Fruit fly (Drosophila melanogaster) whole organism, embryonic: ENCODE data around the gene Pits.

Experiments
- Asciz ChIP-seq: fragments of 200-800 bp; sonication (Bioruptor generic); optimal IDR thresholded peaks from 2 replicates; lab custom pipeline; 2017; ENCODE audit warnings: missing biosample characterization, mild to moderate bottlenecking, missing genetic modification characterization, missing genetic modification reagents
- BEAF-32 ChIP-seq: fragments of 200-800 bp; sonication (Bioruptor generic); optimal IDR thresholded peaks from 3 replicates; lab custom pipeline; 2017; ENCODE audit warnings: missing biosample characterization, missing genetic modification characterization, mild to moderate bottlenecking, moderate library complexity, missing genetic modification reagents
- CG10267 ChIP-seq: fragments of 200-800 bp; sonication (Bioruptor generic); optimal IDR thresholded peaks from 2 replicates; lab custom pipeline; 2018; ENCODE audit warnings: missing biosample characterization, mild to moderate bottlenecking, missing genetic modification characterization, moderate library complexity
- CG10274 ChIP-seq: fragments of 200-800 bp; sonication (Bioruptor generic); optimal IDR thresholded peaks from 3 replicates; lab custom pipeline; 2017; ENCODE audit warnings: missing biosample characterization, mild to moderate bottlenecking, missing genetic modification characterization
- CG12659 ChIP-seq: fragments of 200-800 bp; sonication (Bioruptor generic); optimal IDR thresholded peaks from 3 replicates; lab custom pipeline; 2017; ENCODE audit warnings: mild to moderate bottlenecking, missing biosample characterization, missing genetic modification reagents, missing genetic modification characterization
- CG12942 ChIP-seq: fragments of 200-800 bp; sonication (Bioruptor generic); optimal IDR thresholded peaks from 3 replicates; lab custom pipeline; 2016; ENCODE audit warnings: missing biosample characterization, missing genetic modification characterization
- CG13424 ChIP-seq: fragments of 200-800 bp; sonication (Bioruptor generic); optimal IDR thresholded peaks from 2 replicates; lab custom pipeline; 2019; ENCODE audit warnings: missing biosample characterization, mild to moderate bottlenecking, missing genetic modification characterization, moderate library complexity
- CG14860 ChIP-seq: fragments of 200-800 bp; sonication (Bioruptor generic); IDR thresholded peaks from 3 replicates; pipeline ENCODE4 v1.3.6; 2022; ENCODE audit warnings: missing biosample characterization, missing genetic modification characterization; ENCODE audit not compliant: partially characterized antibody
- CG14965 ChIP-seq: fragments of 200-800 bp; sonication (Bioruptor generic); optimal IDR thresholded peaks from 2 replicates; lab custom pipeline; 2016; ENCODE audit warnings: missing biosample characterization, missing genetic modification characterization, borderline replicate concordance
- CG17328 ChIP-seq: fragments of 200-800 bp; sonication (Bioruptor generic); IDR thresholded peaks from 2 replicates; pipeline ENCODE4 v1.3.6; 2022; ENCODE audit warnings: missing biosample characterization, missing genetic modification characterization
- CG17359 ChIP-seq: fragments of 200-800 bp; sonication (Bioruptor generic); optimal IDR thresholded peaks from 3 replicates; lab custom pipeline; 2018; ENCODE audit warnings: missing biosample characterization, mild to moderate bottlenecking, missing genetic modification characterization, moderate library complexity
- CG17829 ChIP-seq: fragments of 200-800 bp; optimal IDR thresholded peaks from 2 replicates; lab custom pipeline; 2019; ENCODE audit warnings: missing biosample characterization, mild to moderate bottlenecking, missing genetic modification characterization, moderate library complexity
- CG18599 ChIP-seq: fragments of 200-800 bp; sonication (Bioruptor generic); optimal IDR thresholded peaks from 3 replicates; lab custom pipeline; 2017; ENCODE audit warnings: missing biosample characterization, missing genetic modification characterization, mild to moderate bottlenecking, moderate library complexity, missing genetic modification reagents
- CG30431 ChIP-seq: fragments of 200-800 bp; sonication (Bioruptor generic); optimal IDR thresholded peaks from 2 replicates; lab custom pipeline; 2017; ENCODE audit warnings: missing biosample characterization, missing genetic modification characterization
- CG32772 ChIP-seq: fragments of 200-800 bp; sonication (Bioruptor generic); IDR thresholded peaks from 2 replicates; pipeline ENCODE4 v1.3.6; 2022; ENCODE audit warnings: missing biosample characterization, missing genetic modification characterization
- CG33213 ChIP-seq: fragments of 200-800 bp; sonication (Bioruptor generic); optimal IDR thresholded peaks from 3 replicates; lab custom pipeline; 2016; ENCODE audit warnings: missing biosample characterization, missing genetic modification characterization
- CG4404 ChIP-seq: fragments of 200-800 bp; sonication (Bioruptor generic); IDR thresholded peaks from 2 replicates; pipeline ENCODE4 v1.3.6; 2022; ENCODE audit warnings: missing biosample characterization, missing genetic modification characterization
- CG6272 ChIP-seq: fragments of 200-800 bp; sonication (Bioruptor generic); IDR thresholded peaks from 2 replicates; pipeline ENCODE4 v1.3.6; 2022; ENCODE audit warnings: missing biosample characterization, missing genetic modification characterization
- CG8281 ChIP-seq: fragments of 200-800 bp; sonication (Bioruptor generic); optimal IDR thresholded peaks from 2 replicates; lab custom pipeline; 2018; ENCODE audit warnings: missing biosample characterization, mild to moderate bottlenecking, missing genetic modification characterization, moderate library complexity
- CG9609 ChIP-seq: fragments of 200-800 bp; sonication (Bioruptor generic); optimal IDR thresholded peaks from 3 replicates; lab custom pipeline; 2016; ENCODE audit warnings: missing biosample characterization, missing genetic modification characterization
- CG9817 ChIP-seq: fragments of 200-800 bp; sonication (Bioruptor generic); optimal IDR thresholded peaks from 2 replicates; lab custom pipeline; 2018; ENCODE audit warnings: missing biosample characterization, mild to moderate bottlenecking, missing genetic modification characterization, moderate library complexity
- CG9876 ChIP-seq: fragments of 200-800 bp; sonication (Bioruptor generic); optimal IDR thresholded peaks from 2 replicates; lab custom pipeline; 2016; ENCODE audit warnings: missing biosample characterization, missing genetic modification characterization
- Dek ChIP-seq: fragments of 200-800 bp; sonication (Bioruptor generic); optimal IDR thresholded peaks from 3 replicates; lab custom pipeline; 2019; ENCODE audit warnings: missing biosample characterization, mild to moderate bottlenecking, missing genetic modification characterization, moderate library complexity
- Ets97D ChIP-seq: fragments of 200-800 bp; sonication (Bioruptor generic); optimal IDR thresholded peaks from 3 replicates; lab custom pipeline; 2016; ENCODE audit warnings: missing biosample characterization, missing genetic modification characterization
- Fer3 ChIP-seq: fragments of 200-800 bp; sonication (Bioruptor generic); optimal IDR thresholded peaks from 2 replicates; lab custom pipeline; 2018; ENCODE audit warnings: missing biosample characterization, mild to moderate bottlenecking, missing genetic modification characterization, moderate library complexity
- Lhr ChIP-seq: fragments of 200-800 bp; sonication (Bioruptor generic); optimal IDR thresholded peaks from 3 replicates; lab custom pipeline; 2017; ENCODE audit warnings: mild to moderate bottlenecking, missing biosample characterization, missing genetic modification reagents, missing genetic modification characterization
- Med ChIP-seq: fragments of 200-800 bp; sonication (Bioruptor generic); peaks from one replicate; lab custom pipeline; 2016; ENCODE audit warnings: missing biosample characterization, missing genetic modification characterization, mild to moderate bottlenecking, inconsistent platforms, moderate library complexity
- Sox100B ChIP-seq: fragments of 200-800 bp; sonication (Bioruptor generic); optimal IDR thresholded peaks from 3 replicates; lab custom pipeline; 2018; ENCODE audit warnings: missing biosample characterization, mild to moderate bottlenecking, missing genetic modification characterization
- bcd ChIP-seq: fragments of 200-800 bp; sonication (Bioruptor generic); optimal IDR thresholded peaks from 2 replicates; lab custom pipeline; 2017; ENCODE audit warnings: missing biosample characterization, mild to moderate bottlenecking, missing genetic modification characterization
- bigmax ChIP-seq: fragments of 200-800 bp; sonication (Bioruptor generic); optimal IDR thresholded peaks from 2 replicates; lab custom pipeline; 2018; ENCODE audit warnings: missing biosample characterization, mild to moderate bottlenecking, missing genetic modification characterization
- bowl ChIP-seq: fragments of 200-800 bp; sonication (Bioruptor generic); IDR thresholded peaks from 2 replicates; pipeline ENCODE4 v1.3.6; 2022; ENCODE audit warnings: missing biosample characterization, missing genetic modification characterization
- chn ChIP-seq: fragments of 200-800 bp; sonication (Bioruptor generic); optimal IDR thresholded peaks from 2 replicates; lab custom pipeline; 2016; ENCODE audit warnings: missing biosample characterization, missing genetic modification characterization
- ems ChIP-seq: fragments of 200-800 bp; sonication (Bioruptor generic); optimal IDR thresholded peaks from 3 replicates; lab custom pipeline; 2016; ENCODE audit warnings: missing biosample characterization, missing genetic modification characterization
- fd96Cb ChIP-seq: fragments of 200-800 bp; sonication (Bioruptor generic); optimal IDR thresholded peaks from 2 replicates; lab custom pipeline; 2018; ENCODE audit warnings: missing biosample characterization, mild to moderate bottlenecking, missing genetic modification characterization, moderate library complexity
- fu2 ChIP-seq: fragments of 200-800 bp; sonication (Bioruptor generic); optimal IDR thresholded peaks from 2 replicates; lab custom pipeline; 2016; ENCODE audit warnings: missing biosample characterization, missing genetic modification characterization
- gcm ChIP-seq: fragments of 200-800 bp; sonication (Bioruptor generic); optimal IDR thresholded peaks from 2 replicates; lab custom pipeline; 2019; ENCODE audit warnings: missing biosample characterization, mild to moderate bottlenecking, missing genetic modification characterization, moderate library complexity
- gem ChIP-seq: fragments of 200-800 bp; sonication (Bioruptor generic); optimal IDR thresholded peaks from 2 replicates; lab custom pipeline; 2019; ENCODE audit warnings: missing biosample characterization, mild to moderate bottlenecking, missing genetic modification characterization, moderate library complexity
- ind ChIP-seq: fragments of 200-800 bp; sonication (Bioruptor generic); optimal IDR thresholded peaks from 3 replicates; lab custom pipeline; 2016; ENCODE audit warnings: missing biosample characterization, missing genetic modification characterization
- lbe ChIP-seq: fragments of 200-800 bp; sonication (Bioruptor generic); optimal IDR thresholded peaks from 2 replicates; lab custom pipeline; 2016; ENCODE audit warnings: missing biosample characterization, mild to moderate bottlenecking, missing genetic modification characterization
- lola ChIP-seq, 3 experiments: fragments of >200 bp in 2 of 3; fragments of 200-800 bp in 1 of 3; sonication (Bioruptor generic) in 1 of 3; optimal IDR thresholded peaks; 2 replicates each; lab custom pipeline; 2017 to 2019; ENCODE audit warnings: missing biosample characterization in 3 of 3, missing genetic modification characterization in 3 of 3, mild to moderate bottlenecking in 1 of 3, moderate library complexity in 1 of 3
- onecut ChIP-seq: fragments of 200-800 bp; sonication (Bioruptor generic); IDR thresholded peaks from 2 replicates; pipeline ENCODE4 v1.3.6; 2022; ENCODE audit warnings: missing biosample characterization, missing genetic modification characterization
- pfk ChIP-seq: fragments of 200-800 bp; sonication (Bioruptor generic); optimal IDR thresholded peaks from 2 replicates; lab custom pipeline; 2018; ENCODE audit warnings: missing biosample characterization, mild to moderate bottlenecking, missing genetic modification characterization, moderate library complexity
- salm ChIP-seq: fragments of 200-800 bp; sonication (Bioruptor generic); optimal IDR thresholded peaks from 2 replicates; lab custom pipeline; 2018; ENCODE audit warnings: missing biosample characterization, mild to moderate bottlenecking, missing genetic modification characterization
- schlank ChIP-seq: fragments of 200-800 bp; sonication (Bioruptor generic); optimal IDR thresholded peaks from 2 replicates; lab custom pipeline; 2018; ENCODE audit warnings: missing biosample characterization, mild to moderate bottlenecking, missing genetic modification characterization
- scrt ChIP-seq: fragments of 200-800 bp; sonication (Bioruptor generic); optimal IDR thresholded peaks from 2 replicates; lab custom pipeline; 2018; ENCODE audit warnings: missing biosample characterization, mild to moderate bottlenecking, missing genetic modification characterization, moderate library complexity
- sd ChIP-seq: fragments of 200-800 bp; sonication (Bioruptor generic); optimal IDR thresholded peaks from 3 replicates; lab custom pipeline; 2018; ENCODE audit warnings: missing biosample characterization, mild to moderate bottlenecking, missing genetic modification characterization, moderate library complexity
- so ChIP-seq: fragments of 200-800 bp; sonication (Bioruptor generic); IDR thresholded peaks from 3 replicates; pipeline ENCODE4 v1.3.6; 2022; ENCODE audit warnings: missing biosample characterization, missing genetic modification characterization
- ttk ChIP-seq: fragments of 200-800 bp; sonication (Bioruptor generic); IDR thresholded peaks from 2 replicates; pipeline ENCODE4 v2.1.2; 2022; ENCODE audit warnings: missing biosample characterization, missing genetic modification characterization
- unc-4 ChIP-seq: fragments of 200-800 bp; sonication (Bioruptor generic); IDR thresholded peaks from 2 replicates; pipeline ENCODE4 v1.3.6; 2022; ENCODE audit warnings: missing biosample characterization, missing genetic modification characterization; ENCODE audit not compliant: partially characterized antibody

Gene Pits

dm6 chrX:12567663-12568062 is 15.3 kb downstream of the Pits start (continued):
- TF ChIP-seq Med (GFP tag; lab: Kevin White, UChicago) (peak; percentile 38), CG12659 (peak; percentile 74), gem (tag; lab: Kevin White, UChicago) (peak; percentile 89), Sox100B (peak; percentile 80), sd (tag; lab: Kevin White, UChicago) (peak; percentile 52), ind (GFP tag; lab: Kevin White, UChicago) (peak; percentile 63), CG17328 (peak; percentile 75), onecut (peak; percentile 66), Asciz (GFP tag; lab: Kevin White, UChicago) (peak; percentile 66), chn (GFP tag; lab: Kevin White, UChicago) (no peak), CG30431 (peak; percentile 27), bcd (GFP tag; lab: Kevin White, UChicago) (peak; percentile 71), CG9609 (GFP tag; lab: Kevin White, UChicago) (no peak), unc-4 (GFP tag; lab: Robert Waterston, UW) (no peak), CG4404 (GFP tag; lab: Robert Waterston, UW) (peak; percentile 45; the same call in 1 of the 2 replicates), gcm (GFP tag; lab: Kevin White, UChicago) (peak; percentile 74), Ets97D (no peak), CG14860 (no peak), CG9876 (GFP tag; lab: Kevin White, UChicago) (no peak), CG17829 (tag; lab: Kevin White, UChicago) (peak; percentile 76), CG32772 (peak; percentile 67), CG18599 (GFP tag; lab: Kevin White, UChicago) (peak; percentile 98), CG17359 (tag; lab: Kevin White, UChicago) (peak; percentile 88), BEAF-32 (GFP tag; lab: Kevin White, UChicago) (no peak), CG33213 (no peak), CG10274 (GFP tag; lab: Kevin White, UChicago) (peak; percentile 8), Lhr (GFP tag; lab: Kevin White, UChicago) (no peak), scrt (GFP tag; lab: Kevin White, UChicago) (peak; percentile 84), lola (GFP tag; optimal IDR thresholded peaks at IDR 0.05; lab: Kevin White, UChicago) (peak in 1 of 3 experiments; percentile 28), schlank (tag; lab: Kevin White, UChicago) (peak; percentile 58), CG6272 (GFP tag; lab: Robert Waterston, UW) (peak; percentile 53), fu2 (no peak), ttk (GFP tag; lab: Robert Waterston, UW) (peak; percentile 70; the same call in 1 of the 2 replicates), CG8281 (tag; lab: Kevin White, UChicago) (peak; percentile 57), CG12942 (GFP tag; lab: Kevin White, UChicago) (peak; percentile 46), Fer3 (tag; lab: Kevin White, UChicago) (peak; percentile 91), CG14965 (no peak), so (peak; percentile 71; the same call in 1 of the 3 replicates), ems (GFP tag; lab: Kevin White, UChicago) (peak; percentile 28), Dek (tag; lab: Kevin White, UChicago) (peak; percentile 90), CG13424 (tag; lab: Kevin White, UChicago) (peak; percentile 87), bigmax (no peak), CG9817 (tag; lab: Kevin White, UChicago) (peak; percentile 82), lbe (GFP tag; lab: Kevin White, UChicago) (no peak), CG10267 (tag; lab: Kevin White, UChicago) (peak; percentile 70), fd96Cb (tag; lab: Kevin White, UChicago) (peak; percentile 72), bowl (GFP tag; lab: Robert Waterston, UW) (no peak), salm (tag; lab: Kevin White, UChicago) (peak; percentile 71), pfk (GFP tag; lab: Kevin White, UChicago) (peak; percentile 24)
